Fruit fly (Drosophila melanogaster): ENCODE data around the gene Sidpn.

- TF ChIP-seq usp (GFP tag; optimal IDR thresholded peaks at IDR 0.05) (no peak), EcR (GFP tag; optimal IDR thresholded peaks at IDR 0.05) (no peak), psq (optimal IDR thresholded peaks at IDR 0.05) (no peak), Dll (optimal IDR thresholded peaks at IDR 0.05) (no peak)
Measured at dm6 chr2L:19035013-19035412, 7.5 kb downstream of the Sidpn start.

Measured in whole organism.